Worm (Caenorhabditis elegans): ENCODE data around the gene prmt-5.

The prmt-5 gene

ce11 chrIII:5211137-5211648, 19.2 kb upstream of the prmt-5 start:
- peak; percentile 65; the same call in 1 of the 2 replicates for TF ChIP-seq ref-1 (GFP tag; conservative IDR thresholded peaks at IDR 0.05)
- peak; percentile 80; the same call in 1 of the 2 replicates for TF ChIP-seq flt-1 (GFP tag; IDR thresholded peaks at IDR 0.05)
- TF ChIP-seq klf-2 (GFP tag; conservative IDR thresholded peaks at IDR 0.05) = peak; percentile 75
- TF ChIP-seq med-1 (GFP tag; optimal IDR thresholded peaks at IDR 0.05; ENCODE audit: insufficient read depth) = peak; percentile 12
- TF ChIP-seq tab-1 (GFP tag; IDR thresholded peaks at IDR 0.05) = peak; percentile 88
- TF ChIP-seq ztf-29 (GFP tag; IDR thresholded peaks at IDR 0.05) = peak; percentile 42; the same call in 1 of the 2 replicates
- TF ChIP-seq ztf-23 (GFP tag; IDR thresholded peaks at IDR 0.05) = peak; percentile 78

ce11 chrIII:5214162-5214561, 16.2 kb upstream of the prmt-5 start:
- TF ChIP-seq med-1 (GFP tag; optimal IDR thresholded peaks at IDR 0.05; ENCODE audit: insufficient read depth) (no peak), klf-2 (GFP tag; conservative IDR thresholded peaks at IDR 0.05) (no peak), ref-1 (GFP tag; conservative IDR thresholded peaks at IDR 0.05) (no peak), flt-1 (GFP tag; IDR thresholded peaks at IDR 0.05) (no peak), cog-1 (tag; optimal IDR thresholded peaks at IDR 0.05) (no peak), tab-1 (GFP tag; IDR thresholded peaks at IDR 0.05) (no peak), T22C8.4 (GFP tag; IDR thresholded peaks at IDR 0.05) (no peak), ztf-29 (GFP tag; IDR thresholded peaks at IDR 0.05) (no peak), ztf-23 (GFP tag; IDR thresholded peaks at IDR 0.05) (no peak)

ce11 chrIII:5215375-5215774, 15.0 kb upstream of the prmt-5 start, which contains the start of gene ZC155.4:
Gene ZC155.4, minus strand, starts transcription at chrIII:5215475.
- no peak for TF ChIP-seq flt-1 (GFP tag; IDR thresholded peaks at IDR 0.05)
- TF ChIP-seq ref-1 (GFP tag; conservative IDR thresholded peaks at IDR 0.05) = no peak
- TF ChIP-seq klf-2 (GFP tag; conservative IDR thresholded peaks at IDR 0.05) = no peak
- no peak for TF ChIP-seq tab-1 (GFP tag; IDR thresholded peaks at IDR 0.05)
- TF ChIP-seq ztf-23 (GFP tag; IDR thresholded peaks at IDR 0.05) = no peak
- TF ChIP-seq ztf-29 (GFP tag; IDR thresholded peaks at IDR 0.05) = no peak

- TF ChIP-seq ztf-29 (GFP tag; IDR thresholded peaks at IDR 0.05) (no peak), cog-1 (tag; optimal IDR thresholded peaks at IDR 0.05) (no peak), tab-1 (GFP tag; IDR thresholded peaks at IDR 0.05) (no peak), T22C8.4 (GFP tag; IDR thresholded peaks at IDR 0.05) (no peak), ztf-23 (GFP tag; IDR thresholded peaks at IDR 0.05) (no peak), klf-2 (GFP tag; conservative IDR thresholded peaks at IDR 0.05) (no peak), ref-1 (GFP tag; conservative IDR thresholded peaks at IDR 0.05) (no peak), flt-1 (GFP tag; IDR thresholded peaks at IDR 0.05) (no peak), med-1 (GFP tag; optimal IDR thresholded peaks at IDR 0.05; ENCODE audit: insufficient read depth) (no peak)
Observed at ce11 chrIII:5217511-5217910, 12.8 kb upstream of the prmt-5 start, which contains the start of gene cutl-19. Gene cutl-19, minus strand, starts transcription at chrIII:5217611.

- TF ChIP-seq ztf-29 (GFP tag; IDR thresholded peaks at IDR 0.05) = no peak
- no peak for TF ChIP-seq med-1 (GFP tag; optimal IDR thresholded peaks at IDR 0.05; ENCODE audit: insufficient read depth)
- no peak for TF ChIP-seq cog-1 (tag; optimal IDR thresholded peaks at IDR 0.05)
- no peak for TF ChIP-seq ztf-23 (GFP tag; IDR thresholded peaks at IDR 0.05)
- no peak for TF ChIP-seq ref-1 (GFP tag; conservative IDR thresholded peaks at IDR 0.05)
- no peak for TF ChIP-seq tab-1 (GFP tag; IDR thresholded peaks at IDR 0.05)
- no peak for TF ChIP-seq klf-2 (GFP tag; conservative IDR thresholded peaks at IDR 0.05)
- no peak for TF ChIP-seq flt-1 (GFP tag; IDR thresholded peaks at IDR 0.05)
- TF ChIP-seq T22C8.4 (GFP tag; IDR thresholded peaks at IDR 0.05) = no peak
Observed at ce11 chrIII:5218687-5219086, 11.7 kb upstream of the prmt-5 start, which contains the start of gene ZC155.2. Gene ZC155.2, plus strand, starts transcription at chrIII:5218987.

- TF ChIP-seq ztf-29 (GFP tag; IDR thresholded peaks at IDR 0.05) = no peak
- no peak for TF ChIP-seq ref-1 (GFP tag; conservative IDR thresholded peaks at IDR 0.05)
- no peak for TF ChIP-seq klf-2 (GFP tag; conservative IDR thresholded peaks at IDR 0.05)
- no peak for TF ChIP-seq T22C8.4 (GFP tag; IDR thresholded peaks at IDR 0.05)
- no peak for TF ChIP-seq flt-1 (GFP tag; IDR thresholded peaks at IDR 0.05)
- TF ChIP-seq tab-1 (GFP tag; IDR thresholded peaks at IDR 0.05) = no peak
- TF ChIP-seq ztf-23 (GFP tag; IDR thresholded peaks at IDR 0.05) = no peak
- TF ChIP-seq med-1 (GFP tag; optimal IDR thresholded peaks at IDR 0.05; ENCODE audit: insufficient read depth) = no peak
- no peak for TF ChIP-seq cog-1 (tag; optimal IDR thresholded peaks at IDR 0.05)
Observed at ce11 chrIII:5221820-5222219, 8.5 kb upstream of the prmt-5 start.

- TF ChIP-seq klf-2 (GFP tag; conservative IDR thresholded peaks at IDR 0.05) (no peak), med-1 (GFP tag; optimal IDR thresholded peaks at IDR 0.05; ENCODE audit: insufficient read depth) (no peak), flt-1 (GFP tag; IDR thresholded peaks at IDR 0.05) (no peak), T22C8.4 (GFP tag; IDR thresholded peaks at IDR 0.05) (no peak), cog-1 (tag; optimal IDR thresholded peaks at IDR 0.05) (no peak), ztf-23 (GFP tag; IDR thresholded peaks at IDR 0.05) (no peak)
Observed at ce11 chrIII:5222777-5223176, 7.6 kb upstream of the prmt-5 start.

ce11 chrIII:5224908-5225307, 5.4 kb upstream of the prmt-5 start:
- TF ChIP-seq cog-1 (tag; optimal IDR thresholded peaks at IDR 0.05) (no peak), T22C8.4 (GFP tag; IDR thresholded peaks at IDR 0.05) (no peak), med-1 (GFP tag; optimal IDR thresholded peaks at IDR 0.05; ENCODE audit: insufficient read depth) (no peak), ztf-29 (GFP tag; IDR thresholded peaks at IDR 0.05) (no peak), klf-2 (GFP tag; conservative IDR thresholded peaks at IDR 0.05) (no peak), tab-1 (GFP tag; IDR thresholded peaks at IDR 0.05) (no peak), ztf-23 (GFP tag; IDR thresholded peaks at IDR 0.05) (no peak), flt-1 (GFP tag; IDR thresholded peaks at IDR 0.05) (no peak), ref-1 (GFP tag; conservative IDR thresholded peaks at IDR 0.05) (no peak)

ce11 chrIII:5225321-5225720, 5.0 kb upstream of the prmt-5 start, which contains the start of gene nex-1:
Gene nex-1, plus strand, starts transcription at chrIII:5225621.
- no peak for TF ChIP-seq med-1 (GFP tag; optimal IDR thresholded peaks at IDR 0.05; ENCODE audit: insufficient read depth)
- TF ChIP-seq klf-2 (GFP tag; conservative IDR thresholded peaks at IDR 0.05) = no peak
- TF ChIP-seq tab-1 (GFP tag; IDR thresholded peaks at IDR 0.05) = no peak
- no peak for TF ChIP-seq cog-1 (tag; optimal IDR thresholded peaks at IDR 0.05)
- no peak for TF ChIP-seq ztf-29 (GFP tag; IDR thresholded peaks at IDR 0.05)
- TF ChIP-seq ztf-23 (GFP tag; IDR thresholded peaks at IDR 0.05) = no peak
- TF ChIP-seq T22C8.4 (GFP tag; IDR thresholded peaks at IDR 0.05) = no peak
- no peak for TF ChIP-seq ref-1 (GFP tag; conservative IDR thresholded peaks at IDR 0.05)
- no peak for TF ChIP-seq flt-1 (GFP tag; IDR thresholded peaks at IDR 0.05)

Measured in whole organism, midembryonic.